Worm (Caenorhabditis elegans): ENCODE data around the gene chil-8.

DNA sequence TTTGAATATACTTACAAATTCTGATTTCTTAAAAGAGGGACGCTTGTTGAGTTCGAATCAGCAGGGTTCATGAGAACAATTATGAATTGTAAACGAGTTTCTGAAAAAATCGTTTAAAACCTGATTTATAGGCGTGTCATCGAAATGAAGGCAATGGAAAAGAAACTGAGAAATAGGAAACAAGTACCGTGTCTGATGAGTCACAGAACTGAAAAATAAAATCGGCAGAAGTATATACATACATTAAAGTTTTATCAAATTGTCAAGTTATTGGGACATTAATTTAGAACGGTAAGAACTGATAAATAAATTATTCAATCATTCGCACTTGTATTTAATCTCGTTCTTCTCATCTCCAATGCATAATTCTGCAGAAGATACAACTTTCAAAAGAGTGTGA, 27.6 kb downstream of the chil-8 start, which contains the start of gene chil-9:
- no peak for TF ChIP-seq nhr-237 (tag; optimal IDR thresholded peaks at IDR 0.05)
- TF ChIP-seq ces-1 (GFP tag; optimal IDR thresholded peaks at IDR 0.05): no peak
- TF ChIP-seq nhr-12 (tag; optimal IDR thresholded peaks at IDR 0.05): no peak

Data from whole organism, L1 larva.